1 fruit fly cellular context compared by ENCODE assay signal in genomic region chr2L:6539623-6540381, dm6.
A peak's percentile ranks its signal among the peaks of the same experiment; 100 is the strongest.
TF ChIP-seq lines count a peak whose summit lies in the region.

No protein-coding gene starts in this region.

TF ChIP-seq in whole organism, embryonic, 481 proteins besides CTCF, POLR2A, EP300 and RAD21 (continued from another document and continues in another):
- TF ChIP-seq pum (GFP tag; optimal IDR thresholded peaks at IDR 0.05; lab: Kevin White, UChicago): no peak
- TF ChIP-seq D19A (tag; optimal IDR thresholded peaks at IDR 0.05; lab: Kevin White, UChicago): no peak
- no peak for TF ChIP-seq da (GFP tag; optimal IDR thresholded peaks at IDR 0.05; lab: Kevin White, UChicago)
- TF ChIP-seq CG17568 (GFP tag; optimal IDR thresholded peaks at IDR 0.05; lab: Kevin White, UChicago): no peak
- TF ChIP-seq CG10321 (GFP tag; IDR thresholded peaks at IDR 0.05; lab: Robert Waterston, UW): no peak
- TF ChIP-seq CG32772 (GFP tag; IDR thresholded peaks at IDR 0.05; lab: Robert Waterston, UW): no peak
- no peak for TF ChIP-seq otp (GFP tag; IDR thresholded peaks at IDR 0.05; lab: Robert Waterston, UW)
- no peak for TF ChIP-seq CG1233 (GFP tag; optimal IDR thresholded peaks at IDR 0.05; lab: Kevin White, UChicago)
- peak; percentile 39 for TF ChIP-seq CG7556 (GFP tag; optimal IDR thresholded peaks at IDR 0.05; lab: Kevin White, UChicago)
- no peak for TF ChIP-seq CG4820 (GFP tag; optimal IDR thresholded peaks at IDR 0.05; lab: Kevin White, UChicago)
- no peak for TF ChIP-seq ac (GFP tag; optimal IDR thresholded peaks at IDR 0.05; lab: Kevin White, UChicago)
- TF ChIP-seq pan (optimal IDR thresholded peaks at IDR 0.05; lab: Kevin White, UChicago): peak in 1 of 2 experiments; percentile 18
- TF ChIP-seq pan (GFP tag; optimal IDR thresholded peaks at IDR 0.05 in 1 of 2, IDR thresholded peaks at IDR 0.05 in 1 of 2): peak in 1 of 2 experiments; percentile 24
- no peak for TF ChIP-seq kni (GFP tag; optimal IDR thresholded peaks at IDR 0.05; lab: Kevin White, UChicago)
- no peak for TF ChIP-seq CG7839 (tag; optimal IDR thresholded peaks at IDR 0.05; lab: Kevin White, UChicago)
- TF ChIP-seq CG18011 (GFP tag; optimal IDR thresholded peaks at IDR 0.05; lab: Kevin White, UChicago): no peak
- TF ChIP-seq CG10654 (GFP tag; optimal IDR thresholded peaks at IDR 0.05; lab: Kevin White, UChicago): no peak
- no peak for TF ChIP-seq bcd (GFP tag; optimal IDR thresholded peaks at IDR 0.05; lab: Kevin White, UChicago)
- no peak for TF ChIP-seq CG11695 (GFP tag; IDR thresholded peaks at IDR 0.05; lab: Robert Waterston, UW)
- no peak for TF ChIP-seq CG11456 (GFP tag; IDR thresholded peaks at IDR 0.05; lab: Robert Waterston, UW)
- no peak for TF ChIP-seq HmgD (GFP tag; optimal IDR thresholded peaks at IDR 0.05; lab: Kevin White, UChicago)
- TF ChIP-seq Hmx (GFP tag; optimal IDR thresholded peaks at IDR 0.05; lab: Kevin White, UChicago): no peak
- no peak for TF ChIP-seq p53 (GFP tag; optimal IDR thresholded peaks at IDR 0.05; lab: Kevin White, UChicago)
- no peak for TF ChIP-seq slbo (GFP tag; IDR thresholded peaks at IDR 0.05; lab: Robert Waterston, UW)
- peak; percentile 23 for TF ChIP-seq CG2875 (GFP tag; optimal IDR thresholded peaks at IDR 0.05; lab: Kevin White, UChicago)
- no peak for TF ChIP-seq Fer2 (tag; optimal IDR thresholded peaks at IDR 0.05; lab: Kevin White, UChicago)
- TF ChIP-seq CG4424 (GFP tag; optimal IDR thresholded peaks at IDR 0.05; lab: Kevin White, UChicago): no peak
- TF ChIP-seq CG17328 (GFP tag; IDR thresholded peaks at IDR 0.05; lab: Robert Waterston, UW): no peak
- no peak for TF ChIP-seq stwl (tag; optimal IDR thresholded peaks at IDR 0.05; lab: Kevin White, UChicago)
- TF ChIP-seq hth (optimal IDR thresholded peaks at IDR 0.05; lab: Kevin White, UChicago): no peak
- no peak for TF ChIP-seq CG2129 (GFP tag; IDR thresholded peaks at IDR 0.05; lab: Robert Waterston, UW; ENCODE audit: partially characterized antibody)
- TF ChIP-seq danr (GFP tag; IDR thresholded peaks at IDR 0.05; lab: Robert Waterston, UW): no peak
- TF ChIP-seq Xbp1 (GFP tag; optimal IDR thresholded peaks at IDR 0.05; lab: Kevin White, UChicago): peak; percentile 3
- no peak for TF ChIP-seq CG6272 (GFP tag; IDR thresholded peaks at IDR 0.05; lab: Robert Waterston, UW)
- no peak for TF ChIP-seq CG1832 (GFP tag; optimal IDR thresholded peaks at IDR 0.05; lab: Kevin White, UChicago)
- TF ChIP-seq Mad (GFP tag; optimal IDR thresholded peaks at IDR 0.05; lab: Kevin White, UChicago): no peak
- TF ChIP-seq Lhr (GFP tag; optimal IDR thresholded peaks at IDR 0.05; lab: Kevin White, UChicago): no peak
- no peak for TF ChIP-seq pnt (GFP tag; optimal IDR thresholded peaks at IDR 0.05; lab: Kevin White, UChicago)
- TF ChIP-seq CG1603 (tag; optimal IDR thresholded peaks at IDR 0.05; lab: Kevin White, UChicago): no peak
- TF ChIP-seq CG31388 (GFP tag; optimal IDR thresholded peaks at IDR 0.05; lab: Kevin White, UChicago): no peak
- no peak for TF ChIP-seq CG1602 (GFP tag; optimal IDR thresholded peaks at IDR 0.05; lab: Kevin White, UChicago)
- TF ChIP-seq Mes4 (GFP tag; optimal IDR thresholded peaks at IDR 0.05; lab: Kevin White, UChicago): no peak
- TF ChIP-seq inv (GFP tag; IDR thresholded peaks at IDR 0.05; lab: Robert Waterston, UW; ENCODE audit: partially characterized antibody): no peak
- no peak for TF ChIP-seq chn (GFP tag; optimal IDR thresholded peaks at IDR 0.05; lab: Kevin White, UChicago)
- TF ChIP-seq bowl (GFP tag; IDR thresholded peaks at IDR 0.05; lab: Robert Waterston, UW): no peak
- TF ChIP-seq z (GFP tag; IDR thresholded peaks at IDR 0.05; lab: Robert Waterston, UW): no peak
- TF ChIP-seq CG17361 (GFP tag; IDR thresholded peaks at IDR 0.05; lab: Robert Waterston, UW): peak; percentile 29; the same call in 1 of the 3 replicates
- no peak for TF ChIP-seq B-H1 (GFP tag; IDR thresholded peaks at IDR 0.05; lab: Robert Waterston, UW)
- no peak for TF ChIP-seq CG9215 (GFP tag; IDR thresholded peaks at IDR 0.05; lab: Robert Waterston, UW)
- TF ChIP-seq ems (GFP tag; optimal IDR thresholded peaks at IDR 0.05; lab: Kevin White, UChicago): no peak
- TF ChIP-seq trem (tag; optimal IDR thresholded peaks at IDR 0.05; lab: Kevin White, UChicago): no peak
- TF ChIP-seq CG6791 (GFP tag; IDR thresholded peaks at IDR 0.05; lab: Robert Waterston, UW; ENCODE audit: partially characterized antibody): peak; percentile 64; the same call in 1 of the 3 replicates
- no peak for TF ChIP-seq gro (GFP tag; optimal IDR thresholded peaks at IDR 0.05; lab: Kevin White, UChicago)
- no peak for TF ChIP-seq Stat92E (GFP tag; optimal IDR thresholded peaks at IDR 0.05; lab: Kevin White, UChicago)
- no peak for TF ChIP-seq lmd (GFP tag; IDR thresholded peaks at IDR 0.05; lab: Robert Waterston, UW)
- TF ChIP-seq Chrac-16 (GFP tag; optimal IDR thresholded peaks at IDR 0.05; lab: Kevin White, UChicago): peak; percentile 43
- TF ChIP-seq Pdp1 (GFP tag; optimal IDR thresholded peaks at IDR 0.05; lab: Kevin White, UChicago): no peak
- no peak for TF ChIP-seq Jarid2 (GFP tag; optimal IDR thresholded peaks at IDR 0.05; lab: Kevin White, UChicago)
- no peak for TF ChIP-seq CG4707 (GFP tag; optimal IDR thresholded peaks at IDR 0.05; lab: Kevin White, UChicago)
- peak; percentile 38 for TF ChIP-seq sens (GFP tag; lab: Kevin White, UChicago)
- peak; percentile 45; the same call in 2 of the 3 replicates for TF ChIP-seq HLH4C (GFP tag; IDR thresholded peaks at IDR 0.05; lab: Robert Waterston, UW; ENCODE audit: partially characterized antibody)
- no peak for TF ChIP-seq Trl (optimal IDR thresholded peaks at IDR 0.05; lab: Kevin White, UChicago)
- no peak for TF ChIP-seq Trl (GFP tag; optimal IDR thresholded peaks at IDR 0.05; lab: Kevin White, UChicago)
- TF ChIP-seq Sry-δ (GFP tag; optimal IDR thresholded peaks at IDR 0.05; lab: Kevin White, UChicago): no peak
- no peak for TF ChIP-seq fd64A (GFP tag; optimal IDR thresholded peaks at IDR 0.05; lab: Kevin White, UChicago)
- TF ChIP-seq aop (GFP tag; IDR thresholded peaks at IDR 0.05; lab: Robert Waterston, UW): no peak
- no peak for TF ChIP-seq CG32767 (GFP tag; IDR thresholded peaks at IDR 0.05; lab: Robert Waterston, UW)
- TF ChIP-seq h (optimal IDR thresholded peaks at IDR 0.05; lab: Kevin White, UChicago): no peak
- no peak for TF ChIP-seq sob (GFP tag; IDR thresholded peaks at IDR 0.05; lab: Robert Waterston, UW)
- TF ChIP-seq HLH3B (GFP tag; IDR thresholded peaks at IDR 0.05; lab: Robert Waterston, UW): no peak
- TF ChIP-seq CG3995 (GFP tag; optimal IDR thresholded peaks at IDR 0.05; lab: Kevin White, UChicago): no peak
- no peak for TF ChIP-seq ssp (GFP tag; IDR thresholded peaks at IDR 0.05; lab: Robert Waterston, UW)
- no peak for TF ChIP-seq Bgb (GFP tag; IDR thresholded peaks at IDR 0.05; lab: Robert Waterston, UW; ENCODE audit: partially characterized antibody)
- no peak for TF ChIP-seq CG9609 (GFP tag; optimal IDR thresholded peaks at IDR 0.05; lab: Kevin White, UChicago)
- TF ChIP-seq Gsc (GFP tag; IDR thresholded peaks at IDR 0.05; lab: Robert Waterston, UW): no peak
- TF ChIP-seq Vsx1 (GFP tag; optimal IDR thresholded peaks at IDR 0.05; lab: Kevin White, UChicago): no peak
- peak; percentile 52; the same call in 2 of the 3 replicates for TF ChIP-seq row (GFP tag; IDR thresholded peaks at IDR 0.05; lab: Robert Waterston, UW)
- no peak for TF ChIP-seq CG3065 (GFP tag; optimal IDR thresholded peaks at IDR 0.05; lab: Kevin White, UChicago)
- TF ChIP-seq psq (GFP tag; optimal IDR thresholded peaks at IDR 0.05; lab: Kevin White, UChicago): no peak
- no peak for TF ChIP-seq fru (optimal IDR thresholded peaks at IDR 0.05; lab: Kevin White, UChicago)
- no peak for TF ChIP-seq nom (GFP tag; optimal IDR thresholded peaks at IDR 0.05; lab: Kevin White, UChicago)
- no peak for TF ChIP-seq tgo (GFP tag; IDR thresholded peaks at IDR 0.05; lab: Robert Waterston, UW)
- no peak for TF ChIP-seq CG18619 (GFP tag; optimal IDR thresholded peaks at IDR 0.05; lab: Kevin White, UChicago)
- TF ChIP-seq tll (GFP tag; optimal IDR thresholded peaks at IDR 0.05; lab: Kevin White, UChicago): no peak
- no peak for TF ChIP-seq slou (GFP tag; optimal IDR thresholded peaks at IDR 0.05; lab: Kevin White, UChicago)
- TF ChIP-seq CG17612 (GFP tag; IDR thresholded peaks at IDR 0.05; lab: Robert Waterston, UW): no peak
- no peak for TF ChIP-seq sr (GFP tag; IDR thresholded peaks at IDR 0.05; lab: Robert Waterston, UW)
- peak; percentile 30 for TF ChIP-seq Nf-YC (tag; optimal IDR thresholded peaks at IDR 0.05; lab: Kevin White, UChicago)
- TF ChIP-seq Dref (GFP tag; IDR thresholded peaks at IDR 0.05; lab: Robert Waterston, UW): no peak
- TF ChIP-seq Bdp1 (GFP tag; optimal IDR thresholded peaks at IDR 0.05; lab: Kevin White, UChicago): no peak
- no peak for TF ChIP-seq CG18764 (GFP tag; optimal IDR thresholded peaks at IDR 0.05; lab: Kevin White, UChicago)
- no peak for TF ChIP-seq YL-1 (GFP tag; optimal IDR thresholded peaks at IDR 0.05; lab: Kevin White, UChicago)
- TF ChIP-seq ap (GFP tag; IDR thresholded peaks at IDR 0.05; lab: Robert Waterston, UW): no peak
- peak; percentile 34 for TF ChIP-seq phol (tag; optimal IDR thresholded peaks at IDR 0.05; lab: Kevin White, UChicago)
- no peak for TF ChIP-seq CG5953 (GFP tag; IDR thresholded peaks at IDR 0.05; lab: Robert Waterston, UW)
- no peak for TF ChIP-seq ab (GFP tag; optimal IDR thresholded peaks at IDR 0.05; lab: Kevin White, UChicago)
- no peak for TF ChIP-seq Fer1 (GFP tag; optimal IDR thresholded peaks at IDR 0.05; lab: Kevin White, UChicago)
- no peak for TF ChIP-seq CG14050 (GFP tag; IDR thresholded peaks at IDR 0.05; lab: Robert Waterston, UW)
- no peak for TF ChIP-seq CG12155 (GFP tag; optimal IDR thresholded peaks at IDR 0.05; lab: Kevin White, UChicago)
- no peak for TF ChIP-seq HmgZ (tag; optimal IDR thresholded peaks at IDR 0.05; lab: Kevin White, UChicago)
- TF ChIP-seq CG15514 (GFP tag; optimal IDR thresholded peaks at IDR 0.05; lab: Kevin White, UChicago): no peak
- no peak for TF ChIP-seq ind (GFP tag; optimal IDR thresholded peaks at IDR 0.05; lab: Kevin White, UChicago)
- TF ChIP-seq CG15011 (GFP tag; optimal IDR thresholded peaks at IDR 0.05; lab: Kevin White, UChicago): no peak
- TF ChIP-seq CG12391 (tag; optimal IDR thresholded peaks at IDR 0.05; lab: Kevin White, UChicago): peak; percentile 51
- TF ChIP-seq Ssrp (tag; optimal IDR thresholded peaks at IDR 0.05; lab: Kevin White, UChicago): no peak
- no peak for TF ChIP-seq CG11247 (GFP tag; IDR thresholded peaks at IDR 0.05; lab: Robert Waterston, UW)
- TF ChIP-seq luna (GFP tag; optimal IDR thresholded peaks at IDR 0.05; lab: Kevin White, UChicago): no peak
- TF ChIP-seq ken (GFP tag; IDR thresholded peaks at IDR 0.05; lab: Robert Waterston, UW): no peak
- TF ChIP-seq ewg (GFP tag; optimal IDR thresholded peaks at IDR 0.05; lab: Kevin White, UChicago): peak; percentile 2
- no peak for TF ChIP-seq CG7928 (GFP tag; optimal IDR thresholded peaks at IDR 0.05; lab: Kevin White, UChicago)
- TF ChIP-seq HHEX (GFP tag; optimal IDR thresholded peaks at IDR 0.05; lab: Kevin White, UChicago): no peak
- TF ChIP-seq repo (GFP tag; optimal IDR thresholded peaks at IDR 0.05; lab: Kevin White, UChicago): no peak
- TF ChIP-seq exex (tag; optimal IDR thresholded peaks at IDR 0.05; lab: Kevin White, UChicago): no peak
- no peak for TF ChIP-seq bsh (GFP tag; optimal IDR thresholded peaks at IDR 0.05; lab: Kevin White, UChicago)
- TF ChIP-seq CG2712 (tag; optimal IDR thresholded peaks at IDR 0.05; lab: Kevin White, UChicago): peak; percentile 15
- no peak for TF ChIP-seq Camta (GFP tag; optimal IDR thresholded peaks at IDR 0.05; lab: Kevin White, UChicago)
- TF ChIP-seq CG7271 (tag; optimal IDR thresholded peaks at IDR 0.05; lab: Kevin White, UChicago): no peak
- TF ChIP-seq Hand (GFP tag; optimal IDR thresholded peaks at IDR 0.05; lab: Kevin White, UChicago): no peak
- TF ChIP-seq gfzf (GFP tag; optimal IDR thresholded peaks at IDR 0.05; lab: Kevin White, UChicago): no peak
- TF ChIP-seq BtbVII (GFP tag; optimal IDR thresholded peaks at IDR 0.05; lab: Kevin White, UChicago): no peak
- no peak for TF ChIP-seq CG10959 (GFP tag; IDR thresholded peaks at IDR 0.05; lab: Robert Waterston, UW)
- no peak for TF ChIP-seq Meics (GFP tag; optimal IDR thresholded peaks at IDR 0.05; lab: Kevin White, UChicago)
- TF ChIP-seq CG10431 (GFP tag; optimal IDR thresholded peaks at IDR 0.05; lab: Kevin White, UChicago): no peak
- TF ChIP-seq CG2202 (tag; optimal IDR thresholded peaks at IDR 0.05; lab: Kevin White, UChicago): no peak
- no peak for TF ChIP-seq CG9817 (tag; optimal IDR thresholded peaks at IDR 0.05; lab: Kevin White, UChicago)
- TF ChIP-seq grn (GFP tag; optimal IDR thresholded peaks at IDR 0.05; lab: Kevin White, UChicago): no peak
- TF ChIP-seq Hr78 (GFP tag; optimal IDR thresholded peaks at IDR 0.05; lab: Kevin White, UChicago): no peak
- TF ChIP-seq Side (GFP tag; optimal IDR thresholded peaks at IDR 0.05; lab: Kevin White, UChicago): no peak
- no peak for TF ChIP-seq Ets97D (GFP tag; optimal IDR thresholded peaks at IDR 0.05; lab: Kevin White, UChicago)
- TF ChIP-seq CG11085 (GFP tag; IDR thresholded peaks at IDR 0.05; lab: Robert Waterston, UW): no peak
- no peak for TF ChIP-seq Sin3A (optimal IDR thresholded peaks at IDR 0.05; lab: Kevin White, UChicago)
- TF ChIP-seq Sox100B (GFP tag; optimal IDR thresholded peaks at IDR 0.05; lab: Kevin White, UChicago): no peak
- TF ChIP-seq gsb (GFP tag; IDR thresholded peaks at IDR 0.05; lab: Robert Waterston, UW): no peak
- TF ChIP-seq mld (GFP tag; IDR thresholded peaks at IDR 0.05; lab: Robert Waterston, UW; ENCODE audit: partially characterized antibody): no peak; the same call in 2 of the 3 replicates
- TF ChIP-seq Taf1 (GFP tag; IDR thresholded peaks at IDR 0.05; lab: Robert Waterston, UW): no peak
- TF ChIP-seq MBD-R2 (GFP tag; IDR thresholded peaks at IDR 0.05; lab: Robert Waterston, UW): no peak
- TF ChIP-seq en (GFP tag; optimal IDR thresholded peaks at IDR 0.05; lab: Kevin White, UChicago): no peak
- no peak for TF ChIP-seq CG11560 (tag; IDR thresholded peaks at IDR 0.05; lab: Robert Waterston, UW)
- TF ChIP-seq cas (GFP tag; IDR thresholded peaks at IDR 0.05; lab: Robert Waterston, UW): no peak
- TF ChIP-seq hb (GFP tag; IDR thresholded peaks at IDR 0.05; lab: Robert Waterston, UW; ENCODE audit: partially characterized antibody): no peak
- TF ChIP-seq CG12219 (GFP tag; optimal IDR thresholded peaks at IDR 0.05; lab: Kevin White, UChicago): no peak
